Worm (Caenorhabditis elegans) whole organism, young adult: ENCODE data around the gene enu-3.1.

ENCODE experiments used
- C06A6.2 ChIP-seq: fragments of 200-800 bp; sonication (Bioruptor generic); conservative IDR thresholded peaks from 2 replicates; pipeline ENCODE4 v1.3.6; 2022; ENCODE audit warnings: missing genetic modification characterization, missing compliant biosample characterization
- akir-1 ChIP-seq: fragments of 200-800 bp; sonication (Bioruptor generic); optimal IDR thresholded peaks from 2 replicates; lab custom pipeline; 2018; ENCODE audit warnings: mild to moderate bottlenecking, missing genetic modification characterization, moderate library complexity, missing compliant biosample characterization
- ama-1 ChIP-seq, 3 experiments: fragments of 150-350 bp in 1 of 3; sonication (generic microtip) in 2 of 3; optimal IDR thresholded peaks; 2 replicates each; lab custom pipeline; 2014 to 2018; ENCODE audit warnings: missing biosample characterization in 2 of 3, missing genetic modification characterization in 2 of 3, missing genetic modification reagents in 2 of 3
- aptf-3 ChIP-seq: fragments of 200-800 bp; sonication (Bioruptor generic); IDR thresholded peaks from 2 replicates; pipeline ENCODE4 v1.3.6; 2022; ENCODE audit warnings: missing genetic modification characterization, missing compliant biosample characterization
- athp-1 ChIP-seq: sonication (generic microtip); optimal IDR thresholded peaks from 2 replicates; lab custom pipeline; 2017; ENCODE audit warnings: mild to moderate bottlenecking, missing genetic modification characterization, missing compliant biosample characterization
- attf-5 ChIP-seq: fragments of 200-800 bp; sonication (Bioruptor generic); optimal IDR thresholded peaks from 2 replicates; lab custom pipeline; 2018; ENCODE audit warnings: mild to moderate bottlenecking, missing genetic modification characterization, missing compliant biosample characterization
- ccch-3 ChIP-seq: fragments of 200-800 bp; sonication (Bioruptor generic); optimal IDR thresholded peaks from 2 replicates; lab custom pipeline; 2018; ENCODE audit warnings: mild to moderate bottlenecking, missing genetic modification characterization, missing compliant biosample characterization
- cebp-1 ChIP-seq, 2 experiments: fragments of 200-800 bp in 1 of 2; sonication (Bioruptor generic) in 1 of 2; sonication (generic microtip) in 1 of 2; IDR thresholded peaks in 1 of 2; optimal IDR thresholded peaks in 1 of 2; 2 replicates each; pipeline versions ENCODE4 v1.3.6 to Lab custom; 2017 to 2022; ENCODE audit warnings: missing compliant biosample characterization in 2 of 2, missing genetic modification characterization in 2 of 2, mild to moderate bottlenecking in 1 of 2, missing genetic modification reagents in 1 of 2, moderate library complexity in 1 of 2
- cebp-2 ChIP-seq: fragments of 200-800 bp; sonication (Bioruptor generic); IDR thresholded peaks from 2 replicates; pipeline ENCODE4 v1.3.6; 2022; ENCODE audit warnings: missing genetic modification characterization, missing compliant biosample characterization
- ceh-79 ChIP-seq: sonication (generic microtip); optimal IDR thresholded peaks from 2 replicates; lab custom pipeline; 2017; ENCODE audit warnings: mild to moderate bottlenecking, missing genetic modification characterization, missing compliant biosample characterization
- chd-7 ChIP-seq: sonication (generic microtip); optimal IDR thresholded peaks from 2 replicates; lab custom pipeline; 2016; ENCODE audit warnings: mild to moderate bottlenecking, missing genetic modification characterization, moderate library complexity, missing compliant biosample characterization
- dox-1 ChIP-seq: fragments of 200-800 bp; sonication (Bioruptor generic); IDR thresholded peaks from 2 replicates; pipeline ENCODE4 v1.3.6; 2022; ENCODE audit warnings: missing genetic modification reagents, missing genetic modification characterization, missing compliant biosample characterization
- egl-44 ChIP-seq: fragments of 200-800 bp; sonication (Bioruptor generic); IDR thresholded peaks from 2 replicates; pipeline ENCODE4 v1.3.6; 2022; ENCODE audit warnings: missing genetic modification reagents, missing genetic modification characterization, missing compliant biosample characterization
- egrh-3 ChIP-seq: fragments of 200-800 bp; sonication (Bioruptor generic); IDR thresholded peaks from 2 replicates; pipeline ENCODE4 v1.3.6; 2022; ENCODE audit warnings: missing genetic modification reagents, missing genetic modification characterization, missing compliant biosample characterization
- ekl-4 ChIP-seq: fragments of 200-800 bp; sonication (Bioruptor generic); IDR thresholded peaks from 2 replicates; pipeline ENCODE4 v1.3.6; 2022; ENCODE audit warnings: missing genetic modification reagents, missing genetic modification characterization, missing compliant biosample characterization
- gei-17 ChIP-seq: fragments of 200-800 bp; sonication (Bioruptor generic); optimal IDR thresholded peaks from 2 replicates; lab custom pipeline; 2018; ENCODE audit warnings: mild to moderate bottlenecking, missing genetic modification characterization, missing compliant biosample characterization
- hlh-26 ChIP-seq: fragments of 200-800 bp; sonication (Bioruptor generic); conservative IDR thresholded peaks from 2 replicates; pipeline ENCODE4 v1.3.6; 2022; ENCODE audit warnings: missing genetic modification reagents, missing genetic modification characterization, missing compliant biosample characterization
- hrde-1 ChIP-seq: sonication (generic microtip); optimal IDR thresholded peaks from 2 replicates; lab custom pipeline; 2016; ENCODE audit warnings: missing genetic modification characterization, mild to moderate bottlenecking, missing compliant biosample characterization, moderate library complexity, missing genotype, missing genetic modification reagents, borderline replicate concordance
- hsf-1 ChIP-seq: fragments of 200-800 bp; sonication (Bioruptor generic); IDR thresholded peaks from 2 replicates; pipeline ENCODE4 v1.3.6; 2022; ENCODE audit warnings: missing genetic modification reagents, missing genetic modification characterization, missing compliant biosample characterization
- lag-1 ChIP-seq: fragments of 200-800 bp; sonication (Bioruptor generic); IDR thresholded peaks from 2 replicates; pipeline ENCODE4 v1.3.6; 2022; ENCODE audit warnings: missing genetic modification reagents, missing genetic modification characterization, missing compliant biosample characterization
- lin-26 ChIP-seq: fragments of 200-800 bp; sonication (Bioruptor generic); IDR thresholded peaks from 2 replicates; pipeline ENCODE4 v1.3.6; 2022; ENCODE audit warnings: missing genetic modification reagents, missing genetic modification characterization, missing compliant biosample characterization
- lin-40 ChIP-seq: sonication (generic microtip); optimal IDR thresholded peaks from 2 replicates; lab custom pipeline; 2016; ENCODE audit warnings: missing genetic modification characterization, mild to moderate bottlenecking, missing compliant biosample characterization, missing genotype, missing genetic modification reagents
- lin-54 ChIP-seq: fragments of 200-800 bp; sonication (Bioruptor generic); optimal IDR thresholded peaks from 2 replicates; lab custom pipeline; 2018; ENCODE audit warnings: mild to moderate bottlenecking, missing genetic modification characterization, missing compliant biosample characterization
- lsl-1 ChIP-seq: fragments of 200-800 bp; sonication (Bioruptor generic); optimal IDR thresholded peaks from 2 replicates; lab custom pipeline; 2018; ENCODE audit warnings: mild to moderate bottlenecking, missing genetic modification characterization, moderate library complexity, missing compliant biosample characterization
- madf-10 ChIP-seq: sonication (generic microtip); optimal IDR thresholded peaks from 2 replicates; lab custom pipeline; 2016; ENCODE audit warnings: mild to moderate bottlenecking, missing genetic modification characterization, missing compliant biosample characterization
- madf-8 ChIP-seq: fragments of 200-800 bp; sonication (Bioruptor generic); conservative IDR thresholded peaks from 2 replicates; pipeline ENCODE4 v1.3.6; 2022; ENCODE audit warnings: missing genetic modification reagents, missing genetic modification characterization, missing compliant biosample characterization
- mcd-1 ChIP-seq: fragments of 200-800 bp; sonication (Bioruptor generic); IDR thresholded peaks from 2 replicates; pipeline ENCODE4 v1.3.6; 2022; ENCODE audit warnings: missing genetic modification reagents, missing genetic modification characterization, missing compliant biosample characterization
- nfya-2 ChIP-seq: fragments of 200-800 bp; sonication (Bioruptor generic); IDR thresholded peaks from 2 replicates; pipeline ENCODE4 v1.3.6; 2022; ENCODE audit warnings: missing genetic modification reagents, missing genetic modification characterization, missing compliant biosample characterization
- nfyb-1 ChIP-seq: fragments of 200-800 bp; sonication (Bioruptor generic); IDR thresholded peaks from 2 replicates; pipeline ENCODE4 v1.3.6; 2022; ENCODE audit warnings: missing genetic modification reagents, missing genetic modification characterization, missing compliant biosample characterization
- nhr-179 ChIP-seq: sonication (generic microtip); optimal IDR thresholded peaks from 2 replicates; lab custom pipeline; 2016; ENCODE audit warnings: mild to moderate bottlenecking, missing genetic modification characterization, missing compliant biosample characterization
- nhr-80 ChIP-seq: sonication (generic microtip); optimal IDR thresholded peaks from 2 replicates; lab custom pipeline; 2016; ENCODE audit warnings: missing genetic modification characterization, missing compliant biosample characterization
- rcor-1 ChIP-seq: fragments of 200-800 bp; sonication (Bioruptor generic); IDR thresholded peaks from 2 replicates; pipeline ENCODE4 v1.3.6; 2022; ENCODE audit warnings: missing genetic modification reagents, missing genetic modification characterization, missing compliant biosample characterization
- repo-1 ChIP-seq: sonication (generic microtip); optimal IDR thresholded peaks from 2 replicates; lab custom pipeline; 2017; ENCODE audit warnings: mild to moderate bottlenecking, missing genetic modification characterization, missing compliant biosample characterization
- sea-2 ChIP-seq: fragments of 200-800 bp; sonication (Bioruptor generic); IDR thresholded peaks from 2 replicates; pipeline ENCODE4 v1.3.6; 2022; ENCODE audit warnings: missing genetic modification characterization, missing compliant biosample characterization
- somi-1 ChIP-seq: fragments of 200-800 bp; sonication (Bioruptor generic); optimal IDR thresholded peaks from 2 replicates; lab custom pipeline; 2018; ENCODE audit warnings: mild to moderate bottlenecking, missing genetic modification characterization, missing compliant biosample characterization
- tbx-9 ChIP-seq: sonication (generic microtip); optimal IDR thresholded peaks from 2 replicates; lab custom pipeline; 2016; ENCODE audit warnings: borderline replicate concordance, missing genetic modification characterization, inconsistent platforms, missing compliant biosample characterization
- xnd-1 ChIP-seq: sonication (generic microtip); optimal IDR thresholded peaks from 2 replicates; lab custom pipeline; 2016; ENCODE audit warnings: missing genotype, missing genetic modification reagents, missing genetic modification characterization, missing compliant biosample characterization
- zfh-2 ChIP-seq: fragments of 200-800 bp; sonication (Bioruptor generic); conservative IDR thresholded peaks from 2 replicates; pipeline ENCODE4 v1.3.6; 2022; ENCODE audit warnings: missing genetic modification reagents, missing genetic modification characterization, missing compliant biosample characterization
- ztf-26 ChIP-seq: sonication (generic microtip); optimal IDR thresholded peaks from 2 replicates; lab custom pipeline; 2017; ENCODE audit warnings: missing genetic modification characterization, missing compliant biosample characterization

enu-3.1 gene

DNA sequence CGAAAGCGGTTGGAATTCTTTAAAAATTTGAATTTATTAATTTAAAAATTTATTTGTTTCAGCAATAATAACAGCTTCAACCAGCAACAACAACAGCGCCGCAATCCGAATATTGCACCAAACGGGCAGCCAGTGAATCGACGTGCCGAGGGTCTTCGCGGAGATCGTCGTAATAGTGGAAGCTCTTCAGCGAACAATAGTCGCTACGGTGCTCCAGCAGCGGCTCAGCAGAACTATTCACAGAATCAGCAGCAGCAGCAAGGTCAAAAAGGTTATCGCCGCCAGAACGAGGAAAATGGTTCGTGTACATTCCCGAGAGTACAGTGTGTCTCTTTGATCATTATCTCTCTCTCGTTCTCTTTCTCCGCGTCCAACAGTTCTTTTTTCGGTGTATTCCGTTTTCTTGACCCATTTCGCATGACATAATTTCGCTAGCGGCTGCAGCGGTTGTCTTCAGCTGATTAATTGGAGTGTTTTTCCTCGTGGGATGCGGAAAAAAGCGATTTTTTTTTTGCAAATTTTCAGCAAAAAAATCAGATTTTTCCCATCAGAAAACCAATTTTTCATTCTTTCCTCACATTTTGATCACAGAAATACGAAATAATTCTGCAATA lies 27.0 kb downstream of the enu-3.1 start:
- TF ChIP-seq zfh-2 (GFP tag; lab: Robert Waterston, UW) (peak; percentile 56; the same call in 1 of the 2 replicates), lsl-1 (GFP tag; lab: Kevin White, UChicago) (no peak)

ce11 chrIII:10463653-10464052 lies 27.6 kb downstream of the enu-3.1 start:
- no peak for TF ChIP-seq ccch-3 (GFP tag; lab: Kevin White, UChicago)
- TF ChIP-seq cebp-1 (GFP tag; IDR thresholded peaks at IDR 0.05; lab: Robert Waterston, UW) = no peak; the same call in 1 of the 2 replicates
- peak; percentile 78 for TF ChIP-seq cebp-1 (tag; optimal IDR thresholded peaks at IDR 0.05; lab: Kevin White, UChicago)
- no peak for TF ChIP-seq lin-54 (GFP tag; lab: Kevin White, UChicago)
- peak; percentile 24; the same call in 1 of the 2 replicates for TF ChIP-seq mcd-1 (GFP tag; lab: Robert Waterston, UW)
- TF ChIP-seq attf-5 (GFP tag; lab: Kevin White, UChicago) = peak; percentile 83
- TF ChIP-seq ztf-26 = peak; percentile 28
- TF ChIP-seq nhr-80 (tag; lab: Kevin White, UChicago) = peak; percentile 45
- peak; percentile 38 for TF ChIP-seq lin-40
- peak; percentile 18; the same call in 1 of the 2 replicates for TF ChIP-seq ekl-4 (GFP tag; lab: Robert Waterston, UW)
- no peak for TF ChIP-seq nfya-2 (GFP tag; lab: Robert Waterston, UW)
- no peak for TF ChIP-seq repo-1 (tag; lab: Kevin White, UChicago)
- TF ChIP-seq ama-1 (optimal IDR thresholded peaks at IDR 0.05; lab: Kevin White, UChicago) = no peak
- peak in 1 of 2 experiments; percentile 9 for TF ChIP-seq ama-1 (GFP tag; optimal IDR thresholded peaks at IDR 0.05; lab: Kevin White, UChicago)
- TF ChIP-seq nhr-179 = no peak
- TF ChIP-seq, all 124 proteins: peak for 8

ce11 chrIII:10464455-10464854 lies 28.4 kb downstream of the enu-3.1 start:
- TF ChIP-seq zfh-2 (GFP tag; lab: Robert Waterston, UW) (peak; percentile 92), lin-26 (GFP tag; lab: Robert Waterston, UW) (no peak), sea-2 (GFP tag; lab: Robert Waterston, UW) (no peak), aptf-3 (GFP tag; lab: Robert Waterston, UW) (no peak), nfyb-1 (GFP tag; lab: Robert Waterston, UW) (no peak), dox-1 (GFP tag; lab: Robert Waterston, UW) (0 out of 2 replicates have a peak, but pooled peaks have one; percentile 15), hsf-1 (GFP tag; lab: Robert Waterston, UW) (0 out of 2 replicates have a peak, but pooled peaks have one; percentile 31), cebp-1 (GFP tag; IDR thresholded peaks at IDR 0.05; lab: Robert Waterston, UW) (no peak), cebp-1 (tag; optimal IDR thresholded peaks at IDR 0.05; lab: Kevin White, UChicago) (no peak), hrde-1 (tag; lab: Kevin White, UChicago) (no peak), ceh-79 (no peak), egrh-3 (GFP tag; lab: Robert Waterston, UW) (peak; percentile 61; the same call in 1 of the 2 replicates), somi-1 (GFP tag; lab: Kevin White, UChicago) (no peak), chd-7 (tag; lab: Kevin White, UChicago) (peak; percentile 22)
- TF ChIP-seq, all 124 proteins: peak for 5

DNA sequence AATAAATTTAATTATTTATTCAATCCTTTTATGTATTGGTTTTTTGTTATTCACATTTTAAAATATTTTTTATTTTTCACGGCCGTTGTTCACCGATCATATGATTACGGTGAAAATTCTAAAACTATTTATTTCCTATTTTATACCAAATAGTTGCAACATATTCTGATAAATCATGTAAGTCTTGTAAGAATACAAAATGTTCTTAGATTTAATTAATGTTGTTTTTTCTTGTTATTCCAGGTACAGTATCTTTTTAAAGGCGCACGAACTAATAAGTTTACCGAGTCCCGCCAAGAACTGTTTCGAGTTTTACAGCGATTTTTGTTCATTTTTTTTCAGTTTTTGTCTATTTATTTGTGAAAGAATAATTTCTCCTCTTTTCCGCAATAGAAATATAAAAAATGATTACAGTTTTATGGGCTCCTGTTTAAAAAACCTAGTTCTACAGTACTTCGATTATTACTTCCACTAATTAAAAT lies 33.5 kb downstream of the enu-3.1 start, which contains the start of gene D2045.5:
Gene D2045.5 (minus strand): TSS at position 51 of the 482 bp plus-strand sequence.
- no peak for TF ChIP-seq rcor-1
- no peak for TF ChIP-seq akir-1
- no peak for TF ChIP-seq somi-1 (GFP tag; lab: Kevin White, UChicago)
- TF ChIP-seq ceh-79 = no peak
- no peak for TF ChIP-seq cebp-2
- no peak for TF ChIP-seq egl-44 (GFP tag; lab: Robert Waterston, UW)
- TF ChIP-seq hlh-26 = no peak
- TF ChIP-seq athp-1 (tag; lab: Kevin White, UChicago) = no peak
- peak; percentile 86 for TF ChIP-seq lsl-1 (GFP tag; lab: Kevin White, UChicago)
- TF ChIP-seq nhr-80 (tag; lab: Kevin White, UChicago) = no peak
- TF ChIP-seq tbx-9 (tag; lab: Kevin White, UChicago) = no peak
- TF ChIP-seq C06A6.2 (GFP tag; lab: Robert Waterston, UW) = no peak
- TF ChIP-seq dox-1 (GFP tag; lab: Robert Waterston, UW) = no peak
- peak; percentile 54 for TF ChIP-seq madf-8 (GFP tag; lab: Robert Waterston, UW)
- no peak for TF ChIP-seq gei-17 (GFP tag; lab: Kevin White, UChicago)
- TF ChIP-seq repo-1 (tag; lab: Kevin White, UChicago) = no peak
- no peak for TF ChIP-seq hrde-1 (tag; lab: Kevin White, UChicago)
- TF ChIP-seq cebp-1 (GFP tag; IDR thresholded peaks at IDR 0.05; lab: Robert Waterston, UW) = no peak
- TF ChIP-seq cebp-1 (tag; optimal IDR thresholded peaks at IDR 0.05; lab: Kevin White, UChicago) = no peak
- no peak for TF ChIP-seq attf-5 (GFP tag; lab: Kevin White, UChicago)
- TF ChIP-seq madf-10 = no peak
- no peak for TF ChIP-seq lag-1 (GFP tag; lab: Robert Waterston, UW)
- peak; percentile 70 for TF ChIP-seq xnd-1 (tag; lab: Kevin White, UChicago)
- TF ChIP-seq mcd-1 (GFP tag; lab: Robert Waterston, UW) = no peak
- no peak for TF ChIP-seq nhr-179
